Fruit fly (Drosophila melanogaster) whole organism, embryonic: ENCODE results near the gene CG34260.

Experiments
- Atf6 ChIP-seq: fragments of 200-800 bp; sonication (Bioruptor generic); IDR thresholded peaks from 2 replicates; pipeline ENCODE4 v1.3.6; 2022; ENCODE audit warnings: missing biosample characterization, missing genetic modification characterization
- C15 ChIP-seq: fragments of 200-800 bp; sonication (Bioruptor generic); IDR thresholded peaks from 3 replicates; pipeline ENCODE4 v1.3.6; 2022; ENCODE audit warnings: missing biosample characterization, missing genetic modification characterization
- CG10979 ChIP-seq: fragments of 200-800 bp; sonication (Bioruptor generic); optimal IDR thresholded peaks from 2 replicates; lab custom pipeline; 2018; ENCODE audit warnings: missing biosample characterization, mild to moderate bottlenecking, missing genetic modification characterization, moderate library complexity
- CG12299 ChIP-seq: fragments of 200-800 bp; sonication (Bioruptor generic); optimal IDR thresholded peaks from 2 replicates; lab custom pipeline; 2018; ENCODE audit warnings: missing biosample characterization, mild to moderate bottlenecking, missing genetic modification characterization
- CG12391 ChIP-seq: fragments of 200-800 bp; sonication (Bioruptor generic); optimal IDR thresholded peaks from 3 replicates; lab custom pipeline; 2018; ENCODE audit warnings: missing biosample characterization, mild to moderate bottlenecking, missing genetic modification characterization, moderate library complexity
- CG16779 ChIP-seq: fragments of 200-800 bp; sonication (Bioruptor generic); IDR thresholded peaks from 2 replicates; pipeline ENCODE4 v1.3.6; 2022; ENCODE audit warnings: missing biosample characterization, missing genetic modification characterization
- CG16815 ChIP-seq: fragments of 200-800 bp; sonication (Bioruptor generic); optimal IDR thresholded peaks from 3 replicates; lab custom pipeline; 2017; ENCODE audit warnings: missing biosample characterization, mild to moderate bottlenecking, missing genetic modification characterization
- CG18599 ChIP-seq: fragments of 200-800 bp; sonication (Bioruptor generic); optimal IDR thresholded peaks from 3 replicates; lab custom pipeline; 2017; ENCODE audit warnings: missing biosample characterization, missing genetic modification characterization, mild to moderate bottlenecking, moderate library complexity, missing genetic modification reagents
- CG34376 ChIP-seq: fragments of 200-800 bp; sonication (Bioruptor generic); optimal IDR thresholded peaks from 2 replicates; lab custom pipeline; 2018; ENCODE audit warnings: missing biosample characterization, mild to moderate bottlenecking, missing genetic modification characterization
- CG34422 ChIP-seq: fragments of 200-800 bp; sonication (Bioruptor generic); IDR thresholded peaks from 3 replicates; pipeline ENCODE4 v1.3.6; 2022; ENCODE audit warnings: missing biosample characterization, missing genetic modification characterization
- CG3995 ChIP-seq: fragments of 200-800 bp; sonication (Bioruptor generic); optimal IDR thresholded peaks from 3 replicates; lab custom pipeline; 2016; ENCODE audit warnings: missing biosample characterization, missing genetic modification characterization
- CG42726 ChIP-seq: fragments of 200-800 bp; sonication (Bioruptor generic); IDR thresholded peaks from 2 replicates; pipeline ENCODE4 v1.3.6; 2022; ENCODE audit warnings: missing biosample characterization, missing genetic modification characterization; ENCODE audit not compliant: partially characterized antibody
- CG4282 ChIP-seq: fragments of 200-800 bp; sonication (Bioruptor generic); optimal IDR thresholded peaks from 2 replicates; lab custom pipeline; 2016; ENCODE audit warnings: missing biosample characterization, missing genetic modification characterization
- CG6765 ChIP-seq: fragments of 200-800 bp; sonication (Bioruptor generic); optimal IDR thresholded peaks from 3 replicates; lab custom pipeline; 2017; ENCODE audit warnings: missing biosample characterization, mild to moderate bottlenecking, missing genetic modification characterization
- CG7839 ChIP-seq: fragments of 200-800 bp; sonication (Bioruptor generic); optimal IDR thresholded peaks from 3 replicates; lab custom pipeline; 2018; ENCODE audit warnings: missing biosample characterization, mild to moderate bottlenecking, missing genetic modification characterization, moderate library complexity
- CG9797 ChIP-seq: fragments of 200-800 bp; sonication (Bioruptor generic); optimal IDR thresholded peaks from 3 replicates; lab custom pipeline; 2018; ENCODE audit warnings: missing biosample characterization, mild to moderate bottlenecking, missing genetic modification characterization
- D ChIP-seq, 2 experiments: fragments of 200-800 bp in 1 of 2; fragments of >200 bp in 1 of 2; sonication (Bioruptor generic) in 1 of 2; optimal IDR thresholded peaks; 2 replicates in 1 of 2; 3 replicates in 1 of 2; lab custom pipeline; 2017; ENCODE audit warnings: mild to moderate bottlenecking in 1 of 2, missing biosample characterization in 1 of 2, missing genetic modification characterization in 1 of 2, missing genetic modification reagents in 1 of 2
- Ets65A ChIP-seq: fragments of 200-800 bp; sonication (Bioruptor generic); peaks from one replicate; lab custom pipeline; 2016; ENCODE audit warnings: missing biosample characterization, missing genetic modification characterization
- GATAe ChIP-seq: fragments of 200-800 bp; sonication (Bioruptor generic); conservative IDR thresholded peaks from 2 replicates; pipeline ENCODE4 v1.3.6; 2022; ENCODE audit warnings: missing biosample characterization, missing genetic modification characterization
- HLH3B ChIP-seq: fragments of 200-800 bp; sonication (Bioruptor generic); IDR thresholded peaks from 2 replicates; pipeline ENCODE4 v1.3.6; 2022; ENCODE audit warnings: missing biosample characterization, missing genetic modification characterization
- HLH4C ChIP-seq: fragments of 200-800 bp; sonication (Bioruptor generic); IDR thresholded peaks from 3 replicates; pipeline ENCODE4 v1.3.6; 2022; ENCODE audit warnings: missing biosample characterization, missing genetic modification characterization; ENCODE audit not compliant: partially characterized antibody
- Hsf ChIP-seq: fragments of 200-800 bp; sonication (Bioruptor generic); optimal IDR thresholded peaks from 3 replicates; lab custom pipeline; 2016; ENCODE audit warnings: missing biosample characterization, missing genetic modification characterization
- Jarid2 ChIP-seq: fragments of 200-800 bp; sonication (Bioruptor generic); optimal IDR thresholded peaks from 3 replicates; lab custom pipeline; 2017; ENCODE audit warnings: mild to moderate bottlenecking, missing biosample characterization, missing genetic modification reagents, missing genetic modification characterization
- Myb ChIP-seq: fragments of 200-800 bp; sonication (Bioruptor generic); optimal IDR thresholded peaks from 2 replicates; lab custom pipeline; 2016; ENCODE audit warnings: missing biosample characterization, missing genetic modification characterization
- NC2α ChIP-seq: fragments of 200-800 bp; sonication (Bioruptor generic); optimal IDR thresholded peaks from 2 replicates; lab custom pipeline; 2016; ENCODE audit warnings: missing biosample characterization, missing genetic modification characterization
- Optix ChIP-seq: fragments of 200-800 bp; sonication (Bioruptor generic); IDR thresholded peaks from 3 replicates; pipeline ENCODE4 v1.3.6; 2022; ENCODE audit warnings: missing biosample characterization, missing genetic modification characterization
- Sry-δ ChIP-seq: fragments of 200-800 bp; sonication (Bioruptor generic); optimal IDR thresholded peaks from 2 replicates; lab custom pipeline; 2016; ENCODE audit warnings: missing biosample characterization, missing genetic modification characterization
- TFAM ChIP-seq: fragments of 200-800 bp; sonication (Bioruptor generic); optimal IDR thresholded peaks from 2 replicates; lab custom pipeline; 2017; ENCODE audit warnings: missing biosample characterization, missing genetic modification characterization, inconsistent platforms
- Trl ChIP-seq, 3 experiments: fragments of >200 bp in 2 of 3; fragments of 200-800 bp in 1 of 3; sonication (Bioruptor generic) in 1 of 3; optimal IDR thresholded peaks; 2 replicates in 1 of 3; 3 replicates in 2 of 3; lab custom pipeline; 2016 to 2017; ENCODE audit warnings: missing biosample characterization in 1 of 3, missing genetic modification characterization in 1 of 3
- ab ChIP-seq: fragments of 200-800 bp; sonication (Bioruptor generic); optimal IDR thresholded peaks from 2 replicates; lab custom pipeline; 2016; ENCODE audit warnings: missing biosample characterization, missing genetic modification characterization
- bsh ChIP-seq, 2 experiments: fragments of 200-800 bp; sonication (Bioruptor generic); optimal IDR thresholded peaks; 2 replicates each; lab custom pipeline; 2017 to 2018; ENCODE audit warnings: mild to moderate bottlenecking in 2 of 2, missing biosample characterization in 2 of 2, missing genetic modification characterization in 2 of 2, moderate library complexity in 1 of 2
- cad ChIP-seq: fragments of >200 bp; optimal IDR thresholded peaks from 2 replicates; lab custom pipeline; 2017; ENCODE audit warnings: missing biosample characterization, missing genetic modification characterization
- dimm ChIP-seq: fragments of 200-800 bp; sonication (Bioruptor generic); IDR thresholded peaks from 2 replicates; pipeline ENCODE4 v1.3.6; 2022; ENCODE audit warnings: missing biosample characterization, missing genetic modification characterization
- esg ChIP-seq: fragments of 200-800 bp; sonication (Bioruptor generic); conservative IDR thresholded peaks from 2 replicates; pipeline ENCODE4 v1.3.6; 2022; ENCODE audit warnings: missing biosample characterization, missing genetic modification characterization
- eve ChIP-seq, 2 experiments: fragments of >200 bp; optimal IDR thresholded peaks; 2 replicates each; lab custom pipeline; 2017; ENCODE audit warnings: missing biosample characterization in 2 of 2, missing genetic modification characterization in 2 of 2
- hth ChIP-seq: fragments of >200 bp; optimal IDR thresholded peaks from 2 replicates; lab custom pipeline; 2017; ENCODE audit warnings: inconsistent platforms
- jumu ChIP-seq: fragments of 200-800 bp; sonication (Bioruptor generic); optimal IDR thresholded peaks from 3 replicates; lab custom pipeline; 2016; ENCODE audit warnings: missing biosample characterization, missing genetic modification characterization
- kni ChIP-seq: fragments of 200-800 bp; sonication (Bioruptor generic); optimal IDR thresholded peaks from 3 replicates; lab custom pipeline; 2017; ENCODE audit warnings: mild to moderate bottlenecking, missing biosample characterization, missing genetic modification reagents, missing genetic modification characterization
- lola ChIP-seq, 3 experiments: fragments of >200 bp in 2 of 3; fragments of 200-800 bp in 1 of 3; sonication (Bioruptor generic) in 1 of 3; optimal IDR thresholded peaks; 2 replicates each; lab custom pipeline; 2017 to 2019; ENCODE audit warnings: missing biosample characterization in 3 of 3, missing genetic modification characterization in 3 of 3, mild to moderate bottlenecking in 1 of 3, moderate library complexity in 1 of 3
- p53 ChIP-seq: fragments of 200-800 bp; sonication (Bioruptor generic); optimal IDR thresholded peaks from 2 replicates; lab custom pipeline; 2016; ENCODE audit warnings: missing biosample characterization, missing genetic modification characterization
- prd ChIP-seq, 3 experiments: fragments of >200 bp in 2 of 3; fragments of 200-800 bp in 1 of 3; sonication (Bioruptor generic) in 1 of 3; optimal IDR thresholded peaks in 2 of 3; IDR thresholded peaks in 1 of 3; 2 replicates in 2 of 3; 3 replicates in 1 of 3; pipeline versions ENCODE4 v1.3.6 to Lab custom; 2017 to 2022; ENCODE audit warnings: missing biosample characterization in 1 of 3, missing genetic modification characterization in 1 of 3
- run ChIP-seq: fragments of 200-800 bp; sonication (Bioruptor generic); optimal IDR thresholded peaks from 3 replicates; lab custom pipeline; 2018; ENCODE audit warnings: missing biosample characterization, mild to moderate bottlenecking, missing genetic modification characterization
- sc ChIP-seq, 3 experiments: fragments of >200 bp in 2 of 3; fragments of 200-800 bp in 1 of 3; sonication (Bioruptor generic) in 1 of 3; optimal IDR thresholded peaks; 2 replicates in 2 of 3; 3 replicates in 1 of 3; lab custom pipeline; 2017; ENCODE audit warnings: mild to moderate bottlenecking in 1 of 3, missing biosample characterization in 1 of 3, missing genetic modification characterization in 1 of 3, missing genetic modification reagents in 1 of 3
- sisA ChIP-seq: fragments of 200-800 bp; sonication (Bioruptor generic); IDR thresholded peaks from 2 replicates; pipeline ENCODE4 v1.3.6; 2022; ENCODE audit warnings: missing biosample characterization, missing genetic modification characterization
- tgo ChIP-seq: fragments of 200-800 bp; sonication (Bioruptor generic); IDR thresholded peaks from 3 replicates; pipeline ENCODE4 v1.3.6; 2022; ENCODE audit warnings: missing biosample characterization, missing genetic modification characterization
- tll ChIP-seq, 2 experiments: fragments of 200-800 bp in 1 of 2; fragments of >200 bp in 1 of 2; sonication (Bioruptor generic) in 1 of 2; optimal IDR thresholded peaks; 2 replicates each; lab custom pipeline; 2017 to 2019; ENCODE audit warnings: missing biosample characterization in 2 of 2, missing genetic modification characterization in 2 of 2, mild to moderate bottlenecking in 1 of 2, moderate library complexity in 1 of 2
- wek ChIP-seq: fragments of 200-800 bp; sonication (Bioruptor generic); optimal IDR thresholded peaks from 3 replicates; lab custom pipeline; 2018; ENCODE audit warnings: missing biosample characterization, mild to moderate bottlenecking, missing genetic modification characterization, moderate library complexity
- yki ChIP-seq: fragments of >200 bp; optimal IDR thresholded peaks from 3 replicates; lab custom pipeline; 2018
- zfh2 ChIP-seq: fragments of 200-800 bp; sonication (Bioruptor generic); optimal IDR thresholded peaks from 2 replicates; lab custom pipeline; 2016; ENCODE audit warnings: missing biosample characterization, missing genetic modification characterization

Gene CG34260

dm6 chr3L:20700660-20701059 is 13.2 kb upstream of the CG34260 start (continued):
- no peak for TF ChIP-seq CG34422 (GFP tag; lab: Robert Waterston, UW)
- no peak for TF ChIP-seq jumu (GFP tag; lab: Kevin White, UChicago)
- TF ChIP-seq dimm (GFP tag; lab: Robert Waterston, UW), result no peak
- TF ChIP-seq zfh2 (GFP tag; lab: Kevin White, UChicago), result no peak
- peak in 1 of 2 experiments; percentile 49 for TF ChIP-seq bsh (GFP tag; optimal IDR thresholded peaks at IDR 0.05; lab: Kevin White, UChicago)
- TF ChIP-seq CG42726 (GFP tag; lab: Robert Waterston, UW), result no peak
- no peak for TF ChIP-seq esg (GFP tag; lab: Robert Waterston, UW)
- TF ChIP-seq Trl (optimal IDR thresholded peaks at IDR 0.05; lab: Kevin White, UChicago), result no peak
- TF ChIP-seq Trl (GFP tag; optimal IDR thresholded peaks at IDR 0.05; lab: Kevin White, UChicago), result no peak
- no peak for TF ChIP-seq NC2α (GFP tag; lab: Kevin White, UChicago)
- TF ChIP-seq p53 (GFP tag; lab: Kevin White, UChicago), result no peak
- no peak for TF ChIP-seq HLH4C (GFP tag; lab: Robert Waterston, UW)
- no peak for TF ChIP-seq CG16779 (GFP tag; lab: Robert Waterston, UW)
- TF ChIP-seq hth, result no peak
- no peak for TF ChIP-seq cad
- no peak for TF ChIP-seq CG12299 (tag; lab: Kevin White, UChicago)
- no peak for TF ChIP-seq D (optimal IDR thresholded peaks at IDR 0.05; lab: Kevin White, UChicago)
- peak; percentile 2 for TF ChIP-seq D (GFP tag; optimal IDR thresholded peaks at IDR 0.05; lab: Kevin White, UChicago)
- no peak for TF ChIP-seq Myb (GFP tag; lab: Kevin White, UChicago)
- no peak for TF ChIP-seq CG6765 (GFP tag; lab: Kevin White, UChicago)
- no peak for TF ChIP-seq Sry-δ
- no peak for TF ChIP-seq C15 (GFP tag; lab: Robert Waterston, UW)
- TF ChIP-seq HLH3B (GFP tag; lab: Robert Waterston, UW), result 0 out of 2 replicates have a peak, but pooled peaks have one; percentile 35
- peak in 1 of 3 experiments; percentile 12 for TF ChIP-seq lola (GFP tag; optimal IDR thresholded peaks at IDR 0.05; lab: Kevin White, UChicago)
- no peak for TF ChIP-seq sc (optimal IDR thresholded peaks at IDR 0.05; lab: Kevin White, UChicago)
- no peak for TF ChIP-seq sc (GFP tag; optimal IDR thresholded peaks at IDR 0.05; lab: Kevin White, UChicago)
- TF ChIP-seq CG10979 (tag; lab: Kevin White, UChicago), result peak; percentile 67
- TF ChIP-seq CG3995 (GFP tag; lab: Kevin White, UChicago), result no peak
- no peak for TF ChIP-seq Optix
- no peak for TF ChIP-seq CG12391 (tag; lab: Kevin White, UChicago)
- no peak for TF ChIP-seq wek (GFP tag; lab: Kevin White, UChicago)
- TF ChIP-seq eve (GFP tag; optimal IDR thresholded peaks at IDR 0.05; lab: Kevin White, UChicago), result no peak
- TF ChIP-seq sisA (GFP tag; lab: Robert Waterston, UW), result 0 out of 2 replicates have a peak, but pooled peaks have one; percentile 25
- no peak for TF ChIP-seq ab
- no peak for TF ChIP-seq yki
- TF ChIP-seq Ets65A (GFP tag; lab: Kevin White, UChicago), result no peak
- no peak for TF ChIP-seq CG4282 (GFP tag; lab: Kevin White, UChicago)
- no peak for TF ChIP-seq Hsf
- TF ChIP-seq CG9797 (GFP tag; lab: Kevin White, UChicago), result no peak
- peak; percentile 35; the same call in 1 of the 3 replicates for TF ChIP-seq tgo (GFP tag; lab: Robert Waterston, UW)
- TF ChIP-seq CG7839 (tag; lab: Kevin White, UChicago), result no peak
- TF ChIP-seq GATAe (GFP tag; lab: Robert Waterston, UW), result no peak
- TF ChIP-seq TFAM (GFP tag; lab: Kevin White, UChicago), result no peak
- peak; percentile 22 for TF ChIP-seq Jarid2 (GFP tag; lab: Kevin White, UChicago)
- TF ChIP-seq CG16815 (GFP tag; lab: Kevin White, UChicago), result no peak
- TF ChIP-seq CG34376, result no peak
- TF ChIP-seq tll (GFP tag; optimal IDR thresholded peaks at IDR 0.05; lab: Kevin White, UChicago), result no peak
- peak; percentile 83 for TF ChIP-seq kni
- no peak for TF ChIP-seq run (tag; lab: Kevin White, UChicago)
- no peak for TF ChIP-seq Atf6
- no peak for TF ChIP-seq CG18599 (GFP tag; lab: Kevin White, UChicago)
- TF ChIP-seq prd (optimal IDR thresholded peaks at IDR 0.05; lab: Kevin White, UChicago), result no peak
- peak; percentile 29; the same call in 1 of the 3 replicates for TF ChIP-seq prd (GFP tag; IDR thresholded peaks at IDR 0.05; lab: Robert Waterston, UW)
